Fruit fly (Drosophila melanogaster) whole organism, embryonic: ENCODE measurements around the gene CG2772.
A peak's percentile ranks its signal among the peaks of the same experiment; 100 is the strongest.

Experiments used
- Awh ChIP-seq: fragments of 200-800 bp; sonication (Bioruptor generic); IDR thresholded peaks from 2 replicates; pipeline ENCODE4, ENCODE4 v1.3.6; 2022; ENCODE audit warnings: missing biosample characterization, missing genetic modification characterization
- CG10267 ChIP-seq: fragments of 200-800 bp; sonication (Bioruptor generic); optimal IDR thresholded peaks from 2 replicates; lab custom pipeline; 2018; ENCODE audit warnings: missing biosample characterization, mild to moderate bottlenecking, missing genetic modification characterization, moderate library complexity
- CG12659 ChIP-seq: fragments of 200-800 bp; sonication (Bioruptor generic); optimal IDR thresholded peaks from 3 replicates; lab custom pipeline; 2017; ENCODE audit warnings: mild to moderate bottlenecking, missing biosample characterization, missing genetic modification reagents, missing genetic modification characterization
- CG14667 ChIP-seq: fragments of 200-800 bp; sonication (Bioruptor generic); IDR thresholded peaks from 2 replicates; pipeline ENCODE4 v1.3.6; 2022; ENCODE audit warnings: missing biosample characterization, missing genetic modification characterization
- CG3163 ChIP-seq: fragments of 200-800 bp; sonication (Bioruptor generic); optimal IDR thresholded peaks from 3 replicates; lab custom pipeline; 2016; ENCODE audit warnings: missing biosample characterization, missing genetic modification characterization
- CG32772 ChIP-seq: fragments of 200-800 bp; sonication (Bioruptor generic); IDR thresholded peaks from 2 replicates; pipeline ENCODE4 v1.3.6; 2022; ENCODE audit warnings: missing biosample characterization, missing genetic modification characterization
- CG33213 ChIP-seq: fragments of 200-800 bp; sonication (Bioruptor generic); optimal IDR thresholded peaks from 3 replicates; lab custom pipeline; 2016; ENCODE audit warnings: missing biosample characterization, missing genetic modification characterization
- CG3847 ChIP-seq: fragments of 200-800 bp; sonication (Bioruptor generic); IDR thresholded peaks from 2 replicates; pipeline ENCODE4 v1.3.6; 2022; ENCODE audit warnings: missing biosample characterization, missing genetic modification characterization
- CG3995 ChIP-seq: fragments of 200-800 bp; sonication (Bioruptor generic); optimal IDR thresholded peaks from 3 replicates; lab custom pipeline; 2016; ENCODE audit warnings: missing biosample characterization, missing genetic modification characterization
- CG4854 ChIP-seq: fragments of 200-800 bp; sonication (Bioruptor generic); optimal IDR thresholded peaks from 2 replicates; lab custom pipeline; 2016; ENCODE audit warnings: missing biosample characterization, missing genetic modification characterization, inconsistent platforms
- CG6683 ChIP-seq: fragments of 200-800 bp; sonication (Bioruptor generic); optimal IDR thresholded peaks from 2 replicates; lab custom pipeline; 2017; ENCODE audit warnings: missing biosample characterization, mild to moderate bottlenecking, missing genetic modification characterization, missing genetic modification reagents
- CG7556 ChIP-seq: fragments of 200-800 bp; sonication (Bioruptor generic); optimal IDR thresholded peaks from 2 replicates; lab custom pipeline; 2017; ENCODE audit warnings: missing biosample characterization, mild to moderate bottlenecking, missing genetic modification characterization
- CG8089 ChIP-seq: fragments of 200-800 bp; sonication (Bioruptor generic); optimal IDR thresholded peaks from 3 replicates; lab custom pipeline; 2016; ENCODE audit warnings: missing biosample characterization, missing genetic modification characterization
- CG9727 ChIP-seq: fragments of 200-800 bp; sonication (Bioruptor generic); optimal IDR thresholded peaks from 3 replicates; lab custom pipeline; 2017; ENCODE audit warnings: missing biosample characterization, mild to moderate bottlenecking, missing genetic modification characterization
- CG9817 ChIP-seq: fragments of 200-800 bp; sonication (Bioruptor generic); optimal IDR thresholded peaks from 2 replicates; lab custom pipeline; 2018; ENCODE audit warnings: missing biosample characterization, mild to moderate bottlenecking, missing genetic modification characterization, moderate library complexity
- Dbx ChIP-seq: fragments of 200-800 bp; sonication (Bioruptor generic); IDR thresholded peaks from 3 replicates; pipeline ENCODE4 v1.3.6; 2022; ENCODE audit warnings: missing biosample characterization, missing genetic modification characterization
- Ets65A ChIP-seq: fragments of 200-800 bp; sonication (Bioruptor generic); peaks from one replicate; lab custom pipeline; 2016; ENCODE audit warnings: missing biosample characterization, missing genetic modification characterization
- Gsc ChIP-seq: fragments of 200-800 bp; sonication (Bioruptor generic); IDR thresholded peaks from 2 replicates; pipeline ENCODE4 v1.3.6; 2022; ENCODE audit warnings: missing biosample characterization, missing genetic modification characterization
- Hey ChIP-seq: fragments of 200-800 bp; sonication (Bioruptor generic); optimal IDR thresholded peaks from 3 replicates; lab custom pipeline; 2018; ENCODE audit warnings: missing biosample characterization, mild to moderate bottlenecking, missing genetic modification characterization
- Med ChIP-seq: fragments of 200-800 bp; sonication (Bioruptor generic); peaks from one replicate; lab custom pipeline; 2016; ENCODE audit warnings: missing biosample characterization, missing genetic modification characterization, mild to moderate bottlenecking, inconsistent platforms, moderate library complexity
- Myb ChIP-seq: fragments of 200-800 bp; sonication (Bioruptor generic); optimal IDR thresholded peaks from 2 replicates; lab custom pipeline; 2016; ENCODE audit warnings: missing biosample characterization, missing genetic modification characterization
- NK7.1 ChIP-seq: fragments of 200-800 bp; sonication (Bioruptor generic); optimal IDR thresholded peaks from 3 replicates; lab custom pipeline; 2016; ENCODE audit warnings: missing biosample characterization, missing genetic modification characterization
- Side ChIP-seq: fragments of 200-800 bp; sonication (Bioruptor generic); optimal IDR thresholded peaks from 2 replicates; lab custom pipeline; 2016; ENCODE audit warnings: missing biosample characterization, missing genetic modification characterization
- TFAM ChIP-seq: fragments of 200-800 bp; sonication (Bioruptor generic); optimal IDR thresholded peaks from 2 replicates; lab custom pipeline; 2017; ENCODE audit warnings: missing biosample characterization, missing genetic modification characterization, inconsistent platforms
- Taf1 ChIP-seq: fragments of 200-800 bp; sonication (Bioruptor generic); IDR thresholded peaks from 2 replicates; pipeline ENCODE4 v1.3.6; 2022; ENCODE audit warnings: missing biosample characterization, missing genetic modification characterization
- Trl ChIP-seq, 3 experiments: fragments of >200 bp in 2 of 3; fragments of 200-800 bp in 1 of 3; sonication (Bioruptor generic) in 1 of 3; optimal IDR thresholded peaks; 2 replicates in 1 of 3; 3 replicates in 2 of 3; lab custom pipeline; 2016 to 2017; ENCODE audit warnings: missing biosample characterization in 1 of 3, missing genetic modification characterization in 1 of 3
- ap ChIP-seq: fragments of 200-800 bp; sonication (Bioruptor generic); IDR thresholded peaks from 2 replicates; pipeline ENCODE4 v1.3.6; 2022; ENCODE audit warnings: missing biosample characterization, missing genetic modification characterization
- ash1 ChIP-seq: fragments of 200-800 bp; sonication (Bioruptor generic); optimal IDR thresholded peaks from 2 replicates; lab custom pipeline; 2018; ENCODE audit warnings: missing biosample characterization, mild to moderate bottlenecking, missing genetic modification characterization
- bigmax ChIP-seq: fragments of 200-800 bp; sonication (Bioruptor generic); optimal IDR thresholded peaks from 2 replicates; lab custom pipeline; 2018; ENCODE audit warnings: missing biosample characterization, mild to moderate bottlenecking, missing genetic modification characterization
- cg ChIP-seq: fragments of 200-800 bp; sonication (Bioruptor generic); optimal IDR thresholded peaks from 3 replicates; lab custom pipeline; 2019; ENCODE audit warnings: missing biosample characterization, mild to moderate bottlenecking, missing genetic modification characterization, moderate library complexity
- chm ChIP-seq: fragments of 200-800 bp; sonication (Bioruptor generic); IDR thresholded peaks from 2 replicates; pipeline ENCODE4 v1.3.6; 2022; ENCODE audit warnings: missing biosample characterization, missing genetic modification characterization
- croc ChIP-seq: fragments of 200-800 bp; sonication (Bioruptor generic); conservative IDR thresholded peaks from 3 replicates; pipeline ENCODE4 v1.3.6; 2022; ENCODE audit warnings: missing biosample characterization, missing genetic modification characterization
- eve ChIP-seq, 2 experiments: fragments of >200 bp; optimal IDR thresholded peaks; 2 replicates each; lab custom pipeline; 2017; ENCODE audit warnings: missing biosample characterization in 2 of 2, missing genetic modification characterization in 2 of 2
- ewg ChIP-seq: fragments of 200-800 bp; sonication (Bioruptor generic); optimal IDR thresholded peaks from 3 replicates; lab custom pipeline; 2017; ENCODE audit warnings: mild to moderate bottlenecking, missing biosample characterization, missing genetic modification reagents, missing genetic modification characterization
- kni ChIP-seq: fragments of 200-800 bp; sonication (Bioruptor generic); optimal IDR thresholded peaks from 3 replicates; lab custom pipeline; 2017; ENCODE audit warnings: mild to moderate bottlenecking, missing biosample characterization, missing genetic modification reagents, missing genetic modification characterization
- nerfin-1 ChIP-seq: fragments of 200-800 bp; sonication (Bioruptor generic); optimal IDR thresholded peaks from 3 replicates; lab custom pipeline; 2019; ENCODE audit warnings: missing biosample characterization, mild to moderate bottlenecking, missing genetic modification characterization, moderate library complexity
- pzg ChIP-seq: fragments of 200-800 bp; sonication (Bioruptor generic); optimal IDR thresholded peaks from 3 replicates; lab custom pipeline; 2018; ENCODE audit warnings: missing biosample characterization, mild to moderate bottlenecking, missing genetic modification characterization, moderate library complexity
- scrt ChIP-seq: fragments of 200-800 bp; sonication (Bioruptor generic); optimal IDR thresholded peaks from 2 replicates; lab custom pipeline; 2018; ENCODE audit warnings: missing biosample characterization, mild to moderate bottlenecking, missing genetic modification characterization, moderate library complexity
- sens ChIP-seq: fragments of 200-800 bp; sonication (Bioruptor generic); peaks from one replicate; lab custom pipeline; 2016; ENCODE audit warnings: missing biosample characterization, missing genetic modification characterization
- seq ChIP-seq: fragments of 200-800 bp; sonication (Bioruptor generic); IDR thresholded peaks from 2 replicates; pipeline ENCODE4 v1.3.6; 2022; ENCODE audit warnings: missing biosample characterization, missing genetic modification characterization
- sqz ChIP-seq: fragments of 200-800 bp; sonication (Bioruptor generic); optimal IDR thresholded peaks from 3 replicates; lab custom pipeline; 2018; ENCODE audit warnings: missing biosample characterization, mild to moderate bottlenecking, missing genetic modification characterization
- sug ChIP-seq: fragments of 200-800 bp; optimal IDR thresholded peaks from 2 replicates; lab custom pipeline; 2019; ENCODE audit warnings: missing biosample characterization, mild to moderate bottlenecking, missing genetic modification characterization, moderate library complexity
- tgo ChIP-seq: fragments of 200-800 bp; sonication (Bioruptor generic); IDR thresholded peaks from 3 replicates; pipeline ENCODE4 v1.3.6; 2022; ENCODE audit warnings: missing biosample characterization, missing genetic modification characterization
- tna ChIP-seq: fragments of 200-800 bp; sonication (Bioruptor generic); IDR thresholded peaks from 2 replicates; pipeline ENCODE4 v1.3.6; 2022; ENCODE audit warnings: missing biosample characterization, missing genetic modification characterization; ENCODE audit not compliant: partially characterized antibody
- ttk ChIP-seq: fragments of 200-800 bp; sonication (Bioruptor generic); IDR thresholded peaks from 2 replicates; pipeline ENCODE4 v2.1.2; 2022; ENCODE audit warnings: missing biosample characterization, missing genetic modification characterization
- vvl ChIP-seq: fragments of 200-800 bp; sonication (Bioruptor generic); IDR thresholded peaks from 2 replicates; pipeline ENCODE4 v1.3.6; 2022; ENCODE audit warnings: missing biosample characterization, missing genetic modification characterization
- zen2 ChIP-seq: fragments of 200-800 bp; sonication (Bioruptor generic); IDR thresholded peaks from 3 replicates; pipeline ENCODE4 v1.3.6; 2022; ENCODE audit warnings: missing biosample characterization, missing genetic modification characterization; ENCODE audit not compliant: partially characterized antibody

CG2772 gene

dm6 chr2L:3422753-3423152 is 23.0 kb upstream of the CG2772 start (continued):
- 0 out of 3 replicates have a peak, but pooled peaks have one; percentile 29 for TF ChIP-seq Dbx
- TF ChIP-seq Med (GFP tag; lab: Kevin White, UChicago), result peak; percentile 63
- TF ChIP-seq Taf1 (GFP tag; lab: Robert Waterston, UW), result no peak
- peak; percentile 19 for TF ChIP-seq kni (GFP tag; lab: Kevin White, UChicago)
- TF ChIP-seq sqz (GFP tag; lab: Kevin White, UChicago), result peak; percentile 17
- no peak for TF ChIP-seq cg
- TF ChIP-seq chm (GFP tag; lab: Robert Waterston, UW), result peak; percentile 43; the same call in 1 of the 2 replicates
- TF ChIP-seq, all 482 proteins: peak for 27

dm6 chr2L:3425947-3426346 is 19.8 kb upstream of the CG2772 start:
- TF ChIP-seq CG9817 (tag; lab: Kevin White, UChicago) (no peak), cg (peak; percentile 29), sens (GFP tag; lab: Kevin White, UChicago) (peak; percentile 12), CG3847 (GFP tag; lab: Robert Waterston, UW) (no peak), CG8089 (GFP tag; lab: Kevin White, UChicago) (no peak), pzg (GFP tag; lab: Kevin White, UChicago) (no peak), nerfin-1 (tag; lab: Kevin White, UChicago) (peak; percentile 30), Hey (no peak), ttk (GFP tag; lab: Robert Waterston, UW) (peak; percentile 26; the same call in 1 of the 2 replicates), ewg (GFP tag; lab: Kevin White, UChicago) (no peak), tgo (GFP tag; lab: Robert Waterston, UW) (no peak), CG12659 (GFP tag; lab: Kevin White, UChicago) (no peak), CG14667 (no peak), ap (GFP tag; lab: Robert Waterston, UW) (no peak), Myb (GFP tag; lab: Kevin White, UChicago) (no peak), seq (peak; percentile 71; the same call in 1 of the 2 replicates), scrt (GFP tag; lab: Kevin White, UChicago) (no peak), Gsc (GFP tag; lab: Robert Waterston, UW) (no peak), bigmax (GFP tag; lab: Kevin White, UChicago) (no peak), Trl (optimal IDR thresholded peaks at IDR 0.05; lab: Kevin White, UChicago) (peak; percentile 75 to 77), Trl (GFP tag; optimal IDR thresholded peaks at IDR 0.05; lab: Kevin White, UChicago) (no peak), CG9727 (GFP tag; lab: Kevin White, UChicago) (no peak), CG7556 (GFP tag; lab: Kevin White, UChicago) (no peak), CG33213 (GFP tag; lab: Kevin White, UChicago) (no peak), eve (GFP tag; optimal IDR thresholded peaks at IDR 0.05; lab: Kevin White, UChicago) (no peak), CG3163 (peak; percentile 80)

dm6 chr2L:3426669-3427232 is 19.0 kb upstream of the CG2772 start, which contains the start of gene Pgant2:
TSS of gene Pgant2 (minus strand) at chr2L:3426719.
- TF ChIP-seq zen2, result 0 out of 3 replicates have a peak, but pooled peaks have one; percentile 16
- TF ChIP-seq nerfin-1 (tag; lab: Kevin White, UChicago), result peak; percentile 95
- peak; percentile 77 for TF ChIP-seq seq
- TF ChIP-seq Trl (optimal IDR thresholded peaks at IDR 0.05; lab: Kevin White, UChicago), result peak; percentile 43
- TF ChIP-seq Trl (GFP tag; optimal IDR thresholded peaks at IDR 0.05; lab: Kevin White, UChicago), result no peak
- TF ChIP-seq NK7.1 (GFP tag; lab: Kevin White, UChicago), result no peak
- peak; percentile 85 for TF ChIP-seq sqz (GFP tag; lab: Kevin White, UChicago)
- no peak for TF ChIP-seq sug
- peak; percentile 31 for TF ChIP-seq Ets65A (GFP tag; lab: Kevin White, UChicago)
- no peak for TF ChIP-seq CG4854 (GFP tag; lab: Kevin White, UChicago)
- no peak for TF ChIP-seq CG10267
- TF ChIP-seq tna, result no peak
- TF ChIP-seq croc (GFP tag; lab: Robert Waterston, UW), result no peak
- 0 out of 2 replicates have a peak, but pooled peaks have one; percentile 9 for TF ChIP-seq vvl
- no peak for TF ChIP-seq Side (GFP tag; lab: Kevin White, UChicago)
- TF ChIP-seq ash1 (GFP tag; lab: Kevin White, UChicago), result no peak
- no peak for TF ChIP-seq CG6683 (GFP tag; lab: Kevin White, UChicago)
- TF ChIP-seq Awh (GFP tag; lab: Robert Waterston, UW), result no peak
- peak; percentile 90 for TF ChIP-seq ewg (GFP tag; lab: Kevin White, UChicago)
- TF ChIP-seq CG32772, result peak; percentile 30; the same call in 1 of the 2 replicates
- TF ChIP-seq TFAM (GFP tag; lab: Kevin White, UChicago), result no peak
- TF ChIP-seq CG3995, result peak; percentile 79
